Fruit fly (Drosophila melanogaster): Measurements from ENCODE around the gene CG4281.

CG4281 gene

DNA sequence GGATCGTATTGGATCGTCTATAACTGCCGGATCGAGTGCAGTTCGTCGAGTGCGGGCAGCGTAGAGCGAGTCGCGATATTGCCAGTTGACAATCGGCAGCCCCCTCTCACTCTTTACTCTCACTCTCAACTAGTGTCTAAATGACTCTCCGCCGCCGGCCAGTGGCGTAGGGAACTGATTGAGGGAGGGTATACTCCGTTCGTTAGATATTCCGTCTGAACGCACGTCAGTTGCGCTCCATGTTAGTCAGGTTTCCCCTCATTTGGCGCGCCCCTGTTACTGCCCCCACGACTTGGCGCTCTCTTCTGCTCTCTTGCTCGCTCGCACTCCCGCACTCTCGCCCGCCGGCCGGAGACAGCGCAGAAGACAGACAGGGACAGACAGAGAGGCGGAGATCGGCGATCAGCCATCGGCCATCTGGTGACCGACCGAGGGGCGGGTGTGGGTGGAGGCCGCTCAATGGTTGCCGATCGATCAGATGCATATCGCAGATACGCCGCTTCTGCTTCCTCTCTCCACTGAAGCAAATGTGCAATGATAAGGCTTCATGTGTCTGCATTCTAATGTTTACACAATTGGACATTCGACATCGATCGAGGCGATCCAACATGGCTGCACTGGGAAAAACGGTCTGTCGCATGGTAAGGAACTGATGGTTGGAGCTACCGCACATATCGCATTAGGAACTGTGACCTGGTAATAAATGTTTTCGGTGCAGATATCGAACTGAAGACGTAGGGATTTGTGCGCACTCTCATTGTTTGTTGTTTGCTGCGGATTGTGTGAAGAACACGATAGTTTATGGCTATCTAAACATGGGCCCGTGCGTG is 14.7 kb downstream of the CG4281 start, which contains the start of gene moody (continued):
- TF ChIP-seq CG32767 (GFP tag; IDR thresholded peaks at IDR 0.05) (peak; percentile 94), nmo (GFP tag; optimal IDR thresholded peaks at IDR 0.05) (peak; percentile 88), CG5180 (GFP tag; optimal IDR thresholded peaks at IDR 0.05) (peak; percentile 89), CG10147 (GFP tag; optimal IDR thresholded peaks at IDR 0.05) (peak; percentile 90), Bteb2 (GFP tag; optimal IDR thresholded peaks at IDR 0.05) (peak; percentile 97), ro (GFP tag; IDR thresholded peaks at IDR 0.05) (peak; percentile 95), Sox102F (GFP tag; optimal IDR thresholded peaks at IDR 0.05) (peak; percentile 94), CG7745 (tag; optimal IDR thresholded peaks at IDR 0.05) (peak; percentile 41), h (optimal IDR thresholded peaks at IDR 0.05) (no peak), NfI (GFP tag; optimal IDR thresholded peaks at IDR 0.05) (peak; percentile 97), fd102C (GFP tag; optimal IDR thresholded peaks at IDR 0.05) (peak; percentile 52), HLH54F (GFP tag; optimal IDR thresholded peaks at IDR 0.05) (peak; percentile 98), CG11398 (GFP tag; optimal IDR thresholded peaks at IDR 0.05) (peak; percentile 96), chif (GFP tag; optimal IDR thresholded peaks at IDR 0.05) (peak; percentile 96 to 97), H2.0 (GFP tag; IDR thresholded peaks at IDR 0.05) (peak; percentile 99), BEAF-32 (GFP tag; optimal IDR thresholded peaks at IDR 0.05) (peak; percentile 16), Bgb (GFP tag; IDR thresholded peaks at IDR 0.05; ENCODE audit: partially characterized antibody) (peak; percentile 28; the same call in 1 of the 2 replicates), CG2202 (tag; optimal IDR thresholded peaks at IDR 0.05) (peak; percentile 84), twi (tag; optimal IDR thresholded peaks at IDR 0.05) (peak; percentile 88), Adf1 (GFP tag; IDR thresholded peaks at IDR 0.05) (peak; percentile 91), Bdp1 (GFP tag; optimal IDR thresholded peaks at IDR 0.05) (peak; percentile 88), Side (GFP tag; optimal IDR thresholded peaks at IDR 0.05) (peak; percentile 98), sc (optimal IDR thresholded peaks at IDR 0.05) (no peak), sc (GFP tag; optimal IDR thresholded peaks at IDR 0.05) (peak; percentile 83), nom (GFP tag; optimal IDR thresholded peaks at IDR 0.05) (peak; percentile 94), CG3407 (GFP tag; optimal IDR thresholded peaks at IDR 0.05) (peak; percentile 88), Usf (GFP tag; optimal IDR thresholded peaks at IDR 0.05) (peak; percentile 96), Fer2 (tag; optimal IDR thresholded peaks at IDR 0.05) (peak; percentile 96), CG4820 (GFP tag; optimal IDR thresholded peaks at IDR 0.05) (peak; percentile 92), CG2875 (GFP tag; optimal IDR thresholded peaks at IDR 0.05) (peak; percentile 93), lola (GFP tag; optimal IDR thresholded peaks at IDR 0.05) (peak in 1 of 3 experiments; percentile 82), pros (GFP tag; optimal IDR thresholded peaks at IDR 0.05) (peak; percentile 59), CHES-1-like (GFP tag; optimal IDR thresholded peaks at IDR 0.05) (peak; percentile 98), nerfin-2 (GFP tag; IDR thresholded peaks at IDR 0.05; ENCODE audit: partially characterized antibody) (no peak), chinmo (GFP tag; IDR thresholded peaks at IDR 0.05; ENCODE audit: partially characterized antibody) (peak; percentile 88; the same call in 1 of the 4 replicates), Deaf1 (tag; optimal IDR thresholded peaks at IDR 0.05) (peak; percentile 86), ttk (GFP tag; IDR thresholded peaks at IDR 0.05) (peak; percentile 97), CG13624 (GFP tag; optimal IDR thresholded peaks at IDR 0.05) (peak; percentile 98), Eip74EF (GFP tag; optimal IDR thresholded peaks at IDR 0.05) (peak in 1 of 2 experiments; percentile 89), hth (optimal IDR thresholded peaks at IDR 0.05) (no peak), repo (GFP tag; optimal IDR thresholded peaks at IDR 0.05) (peak; percentile 96), esg (GFP tag; conservative IDR thresholded peaks at IDR 0.05) (peak; percentile 95), tap (tag; optimal IDR thresholded peaks at IDR 0.05) (peak; percentile 94), CG6272 (GFP tag; IDR thresholded peaks at IDR 0.05) (peak; percentile 97), Hr3 (GFP tag; optimal IDR thresholded peaks at IDR 0.05) (peak; percentile 93), Trl (optimal IDR thresholded peaks at IDR 0.05) (peak; percentile 82), Trl (GFP tag; optimal IDR thresholded peaks at IDR 0.05) (peak; percentile 96), hbn (GFP tag; IDR thresholded peaks at IDR 0.05; ENCODE audit: partially characterized antibody) (peak; percentile 48; the same call in 1 of the 2 replicates)
